Worm (Caenorhabditis elegans) whole organism, L1 larva: ENCODE measurements around the gene F19C6.5.

Experiments used
- ceh-63 ChIP-seq: fragments of 200-800 bp; sonication (Bioruptor generic); optimal IDR thresholded peaks from 2 replicates; lab custom pipeline; 2018; ENCODE audit warnings: mild to moderate bottlenecking, missing genetic modification characterization, missing compliant biosample characterization
- elt-3 ChIP-seq, 6 experiments: fragments of 150-350 bp in 1 of 6; sonication (generic microtip); optimal IDR thresholded peaks; 2 replicates each; lab custom pipeline; 2017 to 2018; ENCODE audit warnings: missing biosample characterization in 6 of 6, missing genetic modification characterization in 6 of 6, inconsistent platforms in 1 of 6
- hlh-17 ChIP-seq: fragments of 200-800 bp; sonication (Bioruptor generic); optimal IDR thresholded peaks from 2 replicates; lab custom pipeline; 2018; ENCODE audit warnings: missing genetic modification characterization, mild to moderate bottlenecking, missing compliant biosample characterization, moderate library complexity, borderline replicate concordance
- nhr-237 ChIP-seq: fragments of 150-350 bp; optimal IDR thresholded peaks from 2 replicates; lab custom pipeline; 2014; ENCODE audit warnings: missing biosample characterization, missing genetic modification characterization
- nhr-90 ChIP-seq: sonication (generic microtip); optimal IDR thresholded peaks from 2 replicates; lab custom pipeline; 2016; ENCODE audit warnings: mild to moderate bottlenecking, missing genetic modification characterization, missing compliant biosample characterization; ENCODE audit not compliant: poor library complexity
- unc-30 ChIP-seq: sonication (generic microtip); optimal IDR thresholded peaks from 2 replicates; lab custom pipeline; 2017; ENCODE audit warnings: missing biosample characterization, missing genetic modification characterization

DNA sequence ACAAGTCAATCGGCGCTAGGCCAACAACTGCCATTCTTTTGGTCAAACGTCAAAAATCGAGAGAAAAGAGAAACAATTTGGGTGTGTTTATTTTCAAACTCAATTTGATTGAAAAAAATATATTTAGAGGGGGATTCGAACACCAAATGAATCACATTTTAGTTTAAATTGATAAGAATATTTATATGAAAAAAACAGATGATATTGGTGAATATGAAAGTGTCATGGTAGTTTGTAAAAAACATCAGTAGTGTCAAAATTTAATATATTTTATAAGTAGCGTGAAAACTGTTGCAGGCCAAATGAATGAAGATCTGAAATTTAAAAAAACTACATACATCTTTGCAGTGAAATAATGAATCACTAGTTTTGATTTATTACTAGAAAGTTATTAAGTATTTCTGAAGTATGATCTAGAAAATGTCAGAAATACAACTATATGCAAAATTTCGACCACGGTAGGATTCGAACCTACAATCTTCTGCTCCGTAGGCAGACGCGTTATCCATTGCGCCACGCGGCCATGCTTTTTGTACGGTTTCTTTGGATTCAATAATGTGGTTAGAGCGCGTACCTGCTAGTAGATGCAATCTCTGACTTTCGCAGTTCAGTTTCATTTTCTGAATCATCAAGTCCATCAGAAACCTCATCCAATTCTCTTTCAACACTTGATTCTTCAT, 33.4 kb upstream of the F19C6.5 start, which contains the start of gene F19C6.4:
- no peak for TF ChIP-seq elt-3 (tag; optimal IDR thresholded peaks at IDR 0.05; lab: Kevin White, UChicago)
- TF ChIP-seq unc-30: no peak
- TF ChIP-seq hlh-17 (GFP tag; lab: Kevin White, UChicago): no peak
- TF ChIP-seq nhr-237 (tag; lab: Kevin White, UChicago): no peak
- TF ChIP-seq nhr-90 (tag; lab: Kevin White, UChicago): no peak
- TF ChIP-seq ceh-63 (GFP tag; lab: Kevin White, UChicago): no peak
